Fruit fly (Drosophila melanogaster) whole organism, embryonic: ENCODE measurements around the gene wls.

Experiments
- Bteb2 ChIP-seq: fragments of 200-800 bp; sonication (Bioruptor generic); optimal IDR thresholded peaks from 2 replicates; lab custom pipeline; 2016; ENCODE audit warnings: missing biosample characterization, missing genetic modification characterization
- CG10274 ChIP-seq: fragments of 200-800 bp; sonication (Bioruptor generic); optimal IDR thresholded peaks from 3 replicates; lab custom pipeline; 2017; ENCODE audit warnings: missing biosample characterization, mild to moderate bottlenecking, missing genetic modification characterization
- CG10431 ChIP-seq: fragments of 200-800 bp; sonication (Bioruptor generic); optimal IDR thresholded peaks from 3 replicates; lab custom pipeline; 2018; ENCODE audit warnings: missing biosample characterization, mild to moderate bottlenecking, missing genetic modification characterization
- CG13894 ChIP-seq: fragments of 200-800 bp; sonication (Bioruptor generic); optimal IDR thresholded peaks from 3 replicates; lab custom pipeline; 2018; ENCODE audit warnings: missing biosample characterization, mild to moderate bottlenecking, missing genetic modification characterization, moderate library complexity
- CG14667 ChIP-seq: fragments of 200-800 bp; sonication (Bioruptor generic); IDR thresholded peaks from 2 replicates; pipeline ENCODE4 v1.3.6; 2022; ENCODE audit warnings: missing biosample characterization, missing genetic modification characterization
- CG14965 ChIP-seq: fragments of 200-800 bp; sonication (Bioruptor generic); optimal IDR thresholded peaks from 2 replicates; lab custom pipeline; 2016; ENCODE audit warnings: missing biosample characterization, missing genetic modification characterization, borderline replicate concordance
- CG15269 ChIP-seq: fragments of 200-800 bp; sonication (Bioruptor generic); optimal IDR thresholded peaks from 2 replicates; lab custom pipeline; 2018; ENCODE audit warnings: missing biosample characterization, mild to moderate bottlenecking, missing genetic modification characterization, moderate library complexity
- CG17612 ChIP-seq: fragments of 200-800 bp; sonication (Bioruptor generic); IDR thresholded peaks from 2 replicates; pipeline ENCODE4 v1.3.6; 2022; ENCODE audit warnings: missing biosample characterization, missing genetic modification characterization
- CG3163 ChIP-seq: fragments of 200-800 bp; sonication (Bioruptor generic); optimal IDR thresholded peaks from 3 replicates; lab custom pipeline; 2016; ENCODE audit warnings: missing biosample characterization, missing genetic modification characterization
- CG4707 ChIP-seq: fragments of 200-800 bp; sonication (Bioruptor generic); optimal IDR thresholded peaks from 2 replicates; lab custom pipeline; 2018; ENCODE audit warnings: missing biosample characterization, mild to moderate bottlenecking, missing genetic modification characterization, moderate library complexity
- CG7786 ChIP-seq: fragments of 200-800 bp; sonication (Bioruptor generic); optimal IDR thresholded peaks from 2 replicates; lab custom pipeline; 2016; ENCODE audit warnings: missing biosample characterization, missing genetic modification characterization
- CG7928 ChIP-seq: fragments of 200-800 bp; sonication (Bioruptor generic); optimal IDR thresholded peaks from 2 replicates; lab custom pipeline; 2017; ENCODE audit warnings: missing biosample characterization, mild to moderate bottlenecking, missing genetic modification characterization
- CG8944 ChIP-seq: fragments of 200-800 bp; sonication (Bioruptor generic); optimal IDR thresholded peaks from 3 replicates; lab custom pipeline; 2016; ENCODE audit warnings: missing biosample characterization, missing genetic modification characterization
- CG9727 ChIP-seq: fragments of 200-800 bp; sonication (Bioruptor generic); optimal IDR thresholded peaks from 3 replicates; lab custom pipeline; 2017; ENCODE audit warnings: missing biosample characterization, mild to moderate bottlenecking, missing genetic modification characterization
- CG9932 ChIP-seq: fragments of 200-800 bp; sonication (Bioruptor generic); IDR thresholded peaks from 2 replicates; pipeline ENCODE4 v1.3.6; 2022; ENCODE audit warnings: missing biosample characterization, missing genetic modification characterization
- D ChIP-seq, 2 experiments: fragments of 200-800 bp in 1 of 2; fragments of >200 bp in 1 of 2; sonication (Bioruptor generic) in 1 of 2; optimal IDR thresholded peaks; 2 replicates in 1 of 2; 3 replicates in 1 of 2; lab custom pipeline; 2017; ENCODE audit warnings: mild to moderate bottlenecking in 1 of 2, missing biosample characterization in 1 of 2, missing genetic modification characterization in 1 of 2, missing genetic modification reagents in 1 of 2
- D19A ChIP-seq: fragments of 200-800 bp; optimal IDR thresholded peaks from 3 replicates; lab custom pipeline; 2019; ENCODE audit warnings: missing biosample characterization, mild to moderate bottlenecking, missing genetic modification characterization, moderate library complexity
- Ets97D ChIP-seq: fragments of 200-800 bp; sonication (Bioruptor generic); optimal IDR thresholded peaks from 3 replicates; lab custom pipeline; 2016; ENCODE audit warnings: missing biosample characterization, missing genetic modification characterization
- Hr39 ChIP-seq: fragments of >200 bp; optimal IDR thresholded peaks from 2 replicates; lab custom pipeline; 2017
- Jarid2 ChIP-seq: fragments of 200-800 bp; sonication (Bioruptor generic); optimal IDR thresholded peaks from 3 replicates; lab custom pipeline; 2017; ENCODE audit warnings: mild to moderate bottlenecking, missing biosample characterization, missing genetic modification reagents, missing genetic modification characterization
- Lhr ChIP-seq: fragments of 200-800 bp; sonication (Bioruptor generic); optimal IDR thresholded peaks from 3 replicates; lab custom pipeline; 2017; ENCODE audit warnings: mild to moderate bottlenecking, missing biosample characterization, missing genetic modification reagents, missing genetic modification characterization
- MBD-R2 ChIP-seq: fragments of 200-800 bp; sonication (Bioruptor generic); IDR thresholded peaks from 2 replicates; pipeline ENCODE4 v1.3.6; 2022; ENCODE audit warnings: missing biosample characterization, missing genetic modification characterization
- Pdp1 ChIP-seq, 2 experiments: fragments of 200-800 bp; sonication (Bioruptor generic); optimal IDR thresholded peaks; 3 replicates each; lab custom pipeline; 2016; ENCODE audit warnings: missing biosample characterization in 2 of 2, missing genetic modification characterization in 2 of 2, mild to moderate bottlenecking in 1 of 2, moderate library complexity in 1 of 2
- Ravus ChIP-seq: fragments of 200-800 bp; sonication (Bioruptor generic); IDR thresholded peaks from 2 replicates; pipeline ENCODE4 v1.3.6; 2022; ENCODE audit warnings: missing biosample characterization, missing genetic modification characterization
- Rfx ChIP-seq: fragments of 200-800 bp; sonication (Bioruptor generic); IDR thresholded peaks from 2 replicates; pipeline ENCODE4 v1.3.6; 2022; ENCODE audit warnings: missing biosample characterization, missing genetic modification characterization
- Scr ChIP-seq: fragments of 200-800 bp; sonication (Bioruptor generic); IDR thresholded peaks from 2 replicates; pipeline ENCODE4 v1.3.6; 2022; ENCODE audit warnings: missing biosample characterization, missing genetic modification characterization; ENCODE audit not compliant: partially characterized antibody
- Sin3A ChIP-seq: fragments of >200 bp; optimal IDR thresholded peaks from 2 replicates; lab custom pipeline; 2018
- Sox100B ChIP-seq: fragments of 200-800 bp; sonication (Bioruptor generic); optimal IDR thresholded peaks from 3 replicates; lab custom pipeline; 2018; ENCODE audit warnings: missing biosample characterization, mild to moderate bottlenecking, missing genetic modification characterization
- Usf ChIP-seq: fragments of 200-800 bp; sonication (Bioruptor generic); optimal IDR thresholded peaks from 2 replicates; lab custom pipeline; 2017; ENCODE audit warnings: missing genotype, missing biosample characterization, missing genetic modification characterization
- Xrp1 ChIP-seq: fragments of 200-800 bp; sonication (Bioruptor generic); IDR thresholded peaks from 2 replicates; pipeline ENCODE4 v1.3.6; 2022; ENCODE audit warnings: missing biosample characterization, missing genetic modification characterization
- az2 ChIP-seq: fragments of 200-800 bp; sonication (Bioruptor generic); optimal IDR thresholded peaks from 3 replicates; lab custom pipeline; 2016; ENCODE audit warnings: missing biosample characterization, missing genetic modification characterization
- bbx ChIP-seq: fragments of 200-800 bp; sonication (Bioruptor generic); IDR thresholded peaks from 2 replicates; pipeline ENCODE4 v1.3.6; 2022; ENCODE audit warnings: missing biosample characterization, missing genetic modification characterization; ENCODE audit not compliant: partially characterized antibody
- ci ChIP-seq: fragments of 200-800 bp; sonication (Bioruptor generic); IDR thresholded peaks from 3 replicates; pipeline ENCODE4 v1.3.6; 2022; ENCODE audit warnings: missing biosample characterization, missing genetic modification characterization
- cwo ChIP-seq: fragments of 200-800 bp; sonication (Bioruptor generic); optimal IDR thresholded peaks from 3 replicates; lab custom pipeline; 2017; ENCODE audit warnings: missing biosample characterization, missing genetic modification characterization, mild to moderate bottlenecking, moderate library complexity, missing genetic modification reagents
- en ChIP-seq: fragments of 200-800 bp; sonication (Bioruptor generic); optimal IDR thresholded peaks from 2 replicates; lab custom pipeline; 2016; ENCODE audit warnings: missing biosample characterization, missing genetic modification characterization
- fd3F ChIP-seq: fragments of 200-800 bp; sonication (Bioruptor generic); optimal IDR thresholded peaks from 2 replicates; lab custom pipeline; 2018; ENCODE audit warnings: missing biosample characterization, mild to moderate bottlenecking, missing genetic modification characterization, moderate library complexity
- ftz-f1 ChIP-seq: fragments of 200-800 bp; sonication (Bioruptor generic); optimal IDR thresholded peaks from 2 replicates; lab custom pipeline; 2016; ENCODE audit warnings: missing biosample characterization, missing genetic modification characterization
- gfzf ChIP-seq: fragments of 200-800 bp; sonication (Bioruptor generic); optimal IDR thresholded peaks from 2 replicates; lab custom pipeline; 2016; ENCODE audit warnings: missing biosample characterization, mild to moderate bottlenecking, missing genetic modification characterization, moderate library complexity
- hbn ChIP-seq: fragments of 200-800 bp; sonication (Bioruptor generic); IDR thresholded peaks from 2 replicates; pipeline ENCODE4 v1.3.6; 2022; ENCODE audit warnings: missing biosample characterization, missing genetic modification characterization; ENCODE audit not compliant: partially characterized antibody
- mld ChIP-seq: fragments of 200-800 bp; sonication (Bioruptor generic); IDR thresholded peaks from 3 replicates; pipeline ENCODE4 v1.3.6; 2022; ENCODE audit warnings: missing biosample characterization, missing genetic modification characterization; ENCODE audit not compliant: partially characterized antibody
- nau ChIP-seq: fragments of 200-800 bp; sonication (Bioruptor generic); optimal IDR thresholded peaks from 3 replicates; lab custom pipeline; 2017; ENCODE audit warnings: missing biosample characterization, mild to moderate bottlenecking, missing genetic modification characterization, missing genetic modification reagents
- prd ChIP-seq, 3 experiments: fragments of >200 bp in 2 of 3; fragments of 200-800 bp in 1 of 3; sonication (Bioruptor generic) in 1 of 3; optimal IDR thresholded peaks in 2 of 3; IDR thresholded peaks in 1 of 3; 2 replicates in 2 of 3; 3 replicates in 1 of 3; pipeline versions ENCODE4 v1.3.6 to Lab custom; 2017 to 2022; ENCODE audit warnings: missing biosample characterization in 1 of 3, missing genetic modification characterization in 1 of 3
- psq ChIP-seq: fragments of 200-800 bp; sonication (Bioruptor generic); optimal IDR thresholded peaks from 2 replicates; lab custom pipeline; 2017; ENCODE audit warnings: missing biosample characterization, missing genetic modification characterization
- row ChIP-seq: fragments of 200-800 bp; sonication (Bioruptor generic); IDR thresholded peaks from 3 replicates; pipeline ENCODE4 v1.3.6; 2022; ENCODE audit warnings: missing biosample characterization, missing genetic modification characterization
- sima ChIP-seq: fragments of 200-800 bp; sonication (Bioruptor generic); optimal IDR thresholded peaks from 2 replicates; lab custom pipeline; 2016; ENCODE audit warnings: missing biosample characterization, missing genetic modification characterization
- slbo ChIP-seq: fragments of 200-800 bp; sonication (Bioruptor generic); IDR thresholded peaks from 2 replicates; pipeline ENCODE4 v1.3.6; 2022; ENCODE audit warnings: missing biosample characterization, missing genetic modification characterization
- vvl ChIP-seq: fragments of 200-800 bp; sonication (Bioruptor generic); IDR thresholded peaks from 2 replicates; pipeline ENCODE4 v1.3.6; 2022; ENCODE audit warnings: missing biosample characterization, missing genetic modification characterization
- zen2 ChIP-seq: fragments of 200-800 bp; sonication (Bioruptor generic); IDR thresholded peaks from 3 replicates; pipeline ENCODE4 v1.3.6; 2022; ENCODE audit warnings: missing biosample characterization, missing genetic modification characterization; ENCODE audit not compliant: partially characterized antibody

Gene wls

DNA sequence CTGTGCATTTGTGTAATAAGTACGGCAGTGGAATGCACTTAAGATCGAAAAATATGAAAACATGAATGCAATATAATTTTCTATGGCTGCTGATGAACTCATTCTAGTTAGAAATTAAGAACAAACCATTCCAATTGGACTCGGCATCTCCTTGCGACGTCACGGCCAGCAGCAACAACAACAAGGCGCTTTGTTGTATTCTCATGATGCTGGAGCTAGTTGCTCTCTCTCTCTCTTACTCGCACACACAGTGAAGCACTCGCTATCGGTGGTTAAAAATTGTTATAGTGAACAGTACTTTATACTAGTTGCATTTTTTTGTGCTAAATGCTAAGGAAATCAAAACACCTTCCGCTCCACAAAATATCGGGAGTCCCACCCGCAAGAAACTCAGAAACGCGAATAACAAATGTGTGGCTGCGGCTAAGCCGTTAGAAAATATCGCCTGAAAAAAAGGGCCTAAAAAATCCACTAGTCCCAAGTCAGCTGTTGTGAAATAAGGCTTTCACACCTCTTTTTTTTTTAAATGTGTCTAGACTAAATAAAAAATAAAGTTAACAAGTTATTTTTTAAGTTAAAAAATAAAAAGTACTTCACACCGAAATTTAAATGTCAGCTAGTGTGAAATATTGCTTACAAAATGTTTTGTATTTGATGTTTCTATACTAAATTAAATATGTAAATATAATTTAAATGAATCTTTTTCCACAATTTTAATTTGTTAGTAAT is 36.3 kb upstream of the wls start, which contains the start of gene Plod (continued):
- TF ChIP-seq Pdp1 (GFP tag; optimal IDR thresholded peaks at IDR 0.05; lab: Kevin White, UChicago) (peak in 1 of 2 experiments; percentile 61), sima (GFP tag; lab: Kevin White, UChicago) (no peak), CG17612 (GFP tag; lab: Robert Waterston, UW) (no peak), cwo (no peak), CG13894 (tag; lab: Kevin White, UChicago) (peak; percentile 56), Jarid2 (GFP tag; lab: Kevin White, UChicago) (peak; percentile 88), CG9932 (GFP tag; lab: Robert Waterston, UW) (peak; percentile 64), Ravus (GFP tag; lab: Robert Waterston, UW) (no peak), ci (GFP tag; lab: Robert Waterston, UW) (peak; percentile 76; the same call in 2 of the 3 replicates), CG8944 (GFP tag; lab: Kevin White, UChicago) (peak; percentile 18), CG14667 (no peak), prd (optimal IDR thresholded peaks at IDR 0.05; lab: Kevin White, UChicago) (no peak), prd (GFP tag; IDR thresholded peaks at IDR 0.05; lab: Robert Waterston, UW) (peak; percentile 55), CG7786 (GFP tag; lab: Kevin White, UChicago) (no peak), D19A (tag; lab: Kevin White, UChicago) (peak; percentile 15), CG14965 (no peak), CG4707 (GFP tag; lab: Kevin White, UChicago) (no peak), CG9727 (GFP tag; lab: Kevin White, UChicago) (peak; percentile 52), en (GFP tag; lab: Kevin White, UChicago) (no peak), zen2 (GFP tag; lab: Robert Waterston, UW) (no peak), CG10274 (GFP tag; lab: Kevin White, UChicago) (no peak), row (GFP tag; lab: Robert Waterston, UW) (peak; percentile 81), ftz-f1 (GFP tag; lab: Kevin White, UChicago) (no peak), Scr (peak; percentile 37; the same call in 1 of the 2 replicates), Ets97D (GFP tag; lab: Kevin White, UChicago) (peak; percentile 70), Rfx (GFP tag; lab: Robert Waterston, UW) (peak; percentile 54), Usf (GFP tag; lab: Kevin White, UChicago) (no peak), gfzf (GFP tag; lab: Kevin White, UChicago) (peak; percentile 93), hbn (GFP tag; lab: Robert Waterston, UW) (0 out of 2 replicates have a peak, but pooled peaks have one; percentile 26), nau (GFP tag; lab: Kevin White, UChicago) (no peak), bbx (GFP tag; lab: Robert Waterston, UW) (peak; percentile 65; the same call in 1 of the 2 replicates), Bteb2 (GFP tag; lab: Kevin White, UChicago) (peak; percentile 44), D (optimal IDR thresholded peaks at IDR 0.05; lab: Kevin White, UChicago) (peak; percentile 67), D (GFP tag; optimal IDR thresholded peaks at IDR 0.05; lab: Kevin White, UChicago) (peak; percentile 1), vvl (GFP tag; lab: Robert Waterston, UW) (peak; percentile 71; the same call in 1 of the 2 replicates), fd3F (GFP tag; lab: Kevin White, UChicago) (peak; percentile 18), CG3163 (GFP tag; lab: Kevin White, UChicago) (peak; percentile 4), slbo (peak; percentile 56), Sin3A (lab: Kevin White, UChicago) (peak; percentile 5), CG15269 (tag; lab: Kevin White, UChicago) (peak; percentile 55), Xrp1 (GFP tag; lab: Robert Waterston, UW) (peak; percentile 63; the same call in 1 of the 2 replicates), psq (peak; percentile 43), mld (GFP tag; lab: Robert Waterston, UW) (no peak), CG10431 (GFP tag; lab: Kevin White, UChicago) (peak; percentile 16), CG7928 (GFP tag; lab: Kevin White, UChicago) (peak; percentile 9), Hr39 (no peak), MBD-R2 (GFP tag; lab: Robert Waterston, UW) (peak; percentile 73), az2 (GFP tag; lab: Kevin White, UChicago) (peak; percentile 47), Lhr (GFP tag; lab: Kevin White, UChicago) (peak; percentile 82), Sox100B (GFP tag; lab: Kevin White, UChicago) (no peak)
